Fruit fly (Drosophila melanogaster) whole organism, pupa: Measurements from ENCODE around the gene CG14655.

ENCODE experiments used
- CG10348 ChIP-seq: fragments of 200-800 bp; sonication (Bioruptor generic); IDR thresholded peaks from 2 replicates; pipeline ENCODE4 v1.3.6; 2022; ENCODE audit warnings: missing biosample characterization, missing genetic modification characterization
- CG12605 ChIP-seq: fragments of 200-800 bp; sonication (Bioruptor generic); IDR thresholded peaks from 2 replicates; pipeline ENCODE4 v1.3.6; 2022; ENCODE audit warnings: missing biosample characterization, missing genetic modification characterization
- CG13204 ChIP-seq: fragments of 200-800 bp; sonication (Bioruptor generic); optimal IDR thresholded peaks from 2 replicates; lab custom pipeline; 2018; ENCODE audit warnings: missing biosample characterization, mild to moderate bottlenecking, missing genetic modification characterization, moderate library complexity
- CG14655 ChIP-seq: fragments of 200-800 bp; sonication (Bioruptor generic); optimal IDR thresholded peaks from 3 replicates; lab custom pipeline; 2017; ENCODE audit warnings: mild to moderate bottlenecking, missing biosample characterization, missing genetic modification reagents, missing genetic modification characterization
- CG15710 ChIP-seq: fragments of 200-800 bp; sonication (Bioruptor generic); optimal IDR thresholded peaks from 2 replicates; lab custom pipeline; 2018; ENCODE audit warnings: missing biosample characterization, mild to moderate bottlenecking, missing genetic modification characterization, moderate library complexity
- CG17806 ChIP-seq: fragments of 200-800 bp; sonication (Bioruptor generic); optimal IDR thresholded peaks from 2 replicates; lab custom pipeline; 2018; ENCODE audit warnings: missing biosample characterization, mild to moderate bottlenecking, missing genetic modification characterization, moderate library complexity
- CG32121 ChIP-seq: fragments of 200-800 bp; sonication (Bioruptor generic); IDR thresholded peaks from 2 replicates; pipeline ENCODE4 v1.3.6; 2022; ENCODE audit warnings: missing biosample characterization, missing genetic modification characterization
- CG34367 ChIP-seq: fragments of 200-800 bp; sonication (Bioruptor generic); optimal IDR thresholded peaks from 2 replicates; lab custom pipeline; 2018; ENCODE audit warnings: missing biosample characterization, mild to moderate bottlenecking, missing genetic modification characterization
- CG4496 ChIP-seq: fragments of 200-800 bp; sonication (Bioruptor generic); IDR thresholded peaks from 3 replicates; pipeline ENCODE4 v1.3.6; 2022; ENCODE audit warnings: missing biosample characterization, missing genetic modification characterization
- CG8159 ChIP-seq: fragments of 200-800 bp; sonication (Bioruptor generic); optimal IDR thresholded peaks from 3 replicates; lab custom pipeline; 2018; ENCODE audit warnings: missing biosample characterization, mild to moderate bottlenecking, missing genetic modification characterization, moderate library complexity
- CG8301 ChIP-seq: fragments of 200-800 bp; sonication (Bioruptor generic); optimal IDR thresholded peaks from 2 replicates; lab custom pipeline; 2018; ENCODE audit warnings: missing biosample characterization, mild to moderate bottlenecking, missing genetic modification characterization
- CG9948 ChIP-seq: fragments of 200-800 bp; sonication (Bioruptor generic); optimal IDR thresholded peaks from 2 replicates; lab custom pipeline; 2018; ENCODE audit warnings: missing biosample characterization, mild to moderate bottlenecking, missing genetic modification characterization, moderate library complexity
- D1 ChIP-seq: fragments of 200-800 bp; sonication (Bioruptor generic); optimal IDR thresholded peaks from 2 replicates; lab custom pipeline; 2018; ENCODE audit warnings: missing biosample characterization, mild to moderate bottlenecking, missing genetic modification characterization, moderate library complexity
- EcR ChIP-seq: fragments of 200-800 bp; sonication (Bioruptor generic); optimal IDR thresholded peaks from 3 replicates; lab custom pipeline; 2019; ENCODE audit warnings: missing biosample characterization, missing genetic modification characterization, mild to moderate bottlenecking, moderate library complexity, missing genetic modification reagents
- Ets98B ChIP-seq: fragments of 200-800 bp; sonication (Bioruptor generic); IDR thresholded peaks from 2 replicates; pipeline ENCODE4 v1.3.6; 2022; ENCODE audit warnings: missing biosample characterization, missing genetic modification characterization
- Pif1A ChIP-seq: fragments of 200-800 bp; sonication (Bioruptor generic); optimal IDR thresholded peaks from 3 replicates; lab custom pipeline; 2016; ENCODE audit warnings: missing biosample characterization, missing genetic modification characterization
- Pif1B ChIP-seq: fragments of 200-800 bp; sonication (Bioruptor generic); optimal IDR thresholded peaks from 3 replicates; lab custom pipeline; 2016; ENCODE audit warnings: missing biosample characterization, missing genetic modification characterization
- Snoo ChIP-seq: fragments of 200-800 bp; sonication (Bioruptor generic); optimal IDR thresholded peaks from 3 replicates; lab custom pipeline; 2017; ENCODE audit warnings: missing biosample characterization, mild to moderate bottlenecking, missing genetic modification characterization, inconsistent platforms
- fd96Ca ChIP-seq: fragments of 200-800 bp; sonication (Bioruptor generic); IDR thresholded peaks from 3 replicates; pipeline ENCODE4 v1.3.6; 2022; ENCODE audit warnings: missing biosample characterization, missing genetic modification characterization
- gl ChIP-seq: fragments of 200-800 bp; sonication (Bioruptor generic); optimal IDR thresholded peaks from 2 replicates; lab custom pipeline; 2018; ENCODE audit warnings: missing biosample characterization, mild to moderate bottlenecking, missing genetic modification characterization
- rn ChIP-seq: fragments of 200-800 bp; sonication (Bioruptor generic); IDR thresholded peaks from 2 replicates; pipeline ENCODE4 v1.3.6; 2022; ENCODE audit warnings: missing biosample characterization, missing genetic modification characterization

CG14655 gene

DNA sequence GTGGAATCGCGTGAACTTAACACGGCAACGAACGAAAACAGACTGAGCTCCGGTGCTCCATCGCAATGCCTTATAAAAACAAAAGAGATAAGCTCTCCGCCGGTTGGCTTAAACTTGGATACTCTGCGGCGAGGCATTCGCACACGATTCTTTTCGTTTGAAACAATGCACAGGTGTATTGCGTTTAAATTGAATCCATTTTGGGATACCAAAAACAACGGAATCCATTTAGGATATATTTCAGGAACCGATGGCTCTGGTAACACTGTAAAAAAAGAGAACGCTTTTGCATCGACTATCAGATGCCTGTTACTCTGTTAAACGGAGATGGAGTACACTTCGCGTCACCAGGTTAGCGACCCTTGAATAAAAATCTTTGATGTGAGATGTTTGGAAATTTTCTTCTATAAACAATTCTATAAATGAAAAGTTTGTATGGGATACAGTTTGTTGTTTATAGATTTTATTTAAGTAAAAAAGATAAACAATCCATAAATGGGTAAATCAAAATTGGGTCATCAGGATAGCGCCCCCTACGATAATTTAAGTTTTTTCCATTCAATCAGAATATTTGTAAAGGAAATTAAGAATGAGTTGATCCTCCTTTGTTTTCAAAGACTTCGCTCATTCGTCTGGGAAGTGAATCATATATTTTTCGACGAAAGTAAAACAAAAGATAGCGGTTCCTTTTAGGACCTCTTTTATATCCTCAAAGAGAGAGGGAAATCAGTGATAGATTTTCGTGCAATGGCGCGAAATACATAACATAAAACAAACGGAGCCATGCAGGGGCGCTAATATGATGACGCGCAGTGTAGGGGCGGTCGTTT, 48.1 kb downstream of the CG14655 start, which contains the start of gene Nep2:
Gene Nep2 (minus strand): TSS at position 51 of the 830 bp plus-strand sequence.
- TF ChIP-seq Pif1A (GFP tag; lab: Kevin White, UChicago) (peak; percentile 52), Snoo (tag; lab: Kevin White, UChicago) (peak; percentile 20), D1 (tag; lab: Kevin White, UChicago) (no peak), CG13204 (GFP tag; lab: Kevin White, UChicago) (no peak), CG8159 (tag; lab: Kevin White, UChicago) (peak; percentile 66), Ets98B (no peak; the same call in 1 of the 2 replicates), CG10348 (no peak), CG4496 (GFP tag; lab: Robert Waterston, UW) (peak; percentile 18; the same call in 2 of the 3 replicates), CG12605 (GFP tag; lab: Robert Waterston, UW) (no peak), Pif1B (GFP tag; lab: Kevin White, UChicago) (peak; percentile 55), EcR (peak; percentile 7), gl (tag; lab: Kevin White, UChicago) (no peak), CG32121 (GFP tag; lab: Robert Waterston, UW) (no peak), CG9948 (tag; lab: Kevin White, UChicago) (peak; percentile 48), CG8301 (peak; percentile 53), rn (GFP tag; lab: Robert Waterston, UW) (no peak), CG17806 (tag; lab: Kevin White, UChicago) (peak; percentile 28), fd96Ca (GFP tag; lab: Robert Waterston, UW) (0 out of 3 replicates have a peak, but pooled peaks have one; percentile 16), CG34367 (tag; lab: Kevin White, UChicago) (peak; percentile 33), CG14655 (peak; percentile 79), CG15710 (tag; lab: Kevin White, UChicago) (peak; percentile 61)
- TF ChIP-seq, all 21 proteins: peak for 13

DNA sequence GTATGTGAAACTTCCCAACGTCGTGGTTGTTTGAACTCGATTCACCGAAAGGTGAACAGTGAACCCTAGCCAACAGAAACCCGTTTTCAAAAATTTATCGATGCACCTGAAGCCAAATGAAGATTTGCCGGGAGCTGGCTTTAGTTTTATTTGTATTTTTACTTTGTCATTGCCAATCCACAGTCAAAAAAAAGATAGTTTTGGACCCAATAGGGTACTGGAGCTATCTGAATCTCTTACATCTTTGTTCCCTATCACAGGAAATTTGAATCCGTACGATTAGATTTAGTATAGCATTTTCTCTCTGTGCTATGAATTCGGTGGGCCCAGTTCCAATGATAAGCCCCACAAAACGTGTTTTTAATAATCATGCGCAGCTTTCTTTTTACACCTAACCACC, 49.1 kb downstream of the CG14655 start:
- TF ChIP-seq Snoo (tag; lab: Kevin White, UChicago) (no peak), CG32121 (GFP tag; lab: Robert Waterston, UW) (no peak), CG34367 (tag; lab: Kevin White, UChicago) (no peak), D1 (tag; lab: Kevin White, UChicago) (no peak), CG13204 (GFP tag; lab: Kevin White, UChicago) (no peak), fd96Ca (GFP tag; lab: Robert Waterston, UW) (peak; percentile 26; the same call in 1 of the 3 replicates), Pif1B (GFP tag; lab: Kevin White, UChicago) (peak; percentile 38), CG17806 (tag; lab: Kevin White, UChicago) (no peak), Ets98B (peak; percentile 34; the same call in 1 of the 2 replicates), EcR (peak; percentile 59), CG10348 (no peak), CG8301 (peak; percentile 24), CG9948 (tag; lab: Kevin White, UChicago) (no peak), CG14655 (peak; percentile 34), CG12605 (GFP tag; lab: Robert Waterston, UW) (no peak), Pif1A (GFP tag; lab: Kevin White, UChicago) (no peak), CG8159 (tag; lab: Kevin White, UChicago) (no peak), CG4496 (GFP tag; lab: Robert Waterston, UW) (no peak)
- TF ChIP-seq, all 21 proteins: peak for 6

DNA sequence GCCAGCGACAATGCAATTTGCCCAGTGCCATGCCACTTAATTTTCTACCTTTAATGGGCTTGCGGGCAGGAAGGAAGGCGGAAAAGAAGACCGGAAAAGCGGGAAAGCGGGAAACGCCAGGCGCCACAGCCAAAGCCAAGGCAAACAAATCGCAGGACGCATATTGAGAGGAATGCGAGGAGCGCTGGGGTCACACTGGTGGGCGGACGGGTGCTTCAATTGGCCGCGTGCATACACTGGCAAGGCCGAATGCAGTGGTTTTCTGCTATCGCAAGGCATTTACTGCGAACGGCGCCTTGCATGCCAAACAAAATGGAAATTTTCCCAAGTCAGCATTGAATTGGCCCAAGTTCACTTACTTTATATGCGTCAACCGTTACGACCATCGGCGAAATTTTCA, 51.7 kb downstream of the CG14655 start:
- no peak for TF ChIP-seq CG34367 (tag; lab: Kevin White, UChicago)
- TF ChIP-seq CG14655, result no peak
- TF ChIP-seq Ets98B, result no peak
- no peak for TF ChIP-seq EcR
- TF ChIP-seq CG8301, result no peak
- no peak for TF ChIP-seq D1 (tag; lab: Kevin White, UChicago)
- TF ChIP-seq fd96Ca (GFP tag; lab: Robert Waterston, UW), result no peak
- TF ChIP-seq CG32121 (GFP tag; lab: Robert Waterston, UW), result no peak
- TF ChIP-seq CG15710 (tag; lab: Kevin White, UChicago), result no peak
- TF ChIP-seq Snoo (tag; lab: Kevin White, UChicago), result no peak
- TF ChIP-seq, all 21 proteins: peak for 0
